Fruit fly (Drosophila melanogaster) whole organism, embryonic: Measurements from ENCODE around the gene CG10660.

Experiments used
- ATbp ChIP-seq: fragments of 200-800 bp; sonication (Bioruptor generic); optimal IDR thresholded peaks from 2 replicates; lab custom pipeline; 2017; ENCODE audit warnings: missing biosample characterization, mild to moderate bottlenecking, missing genetic modification characterization, missing genetic modification reagents
- Bgb ChIP-seq: fragments of 200-800 bp; sonication (Bioruptor generic); IDR thresholded peaks from 2 replicates; pipeline ENCODE4 v1.3.6; 2022; ENCODE audit warnings: missing biosample characterization, missing genetic modification characterization; ENCODE audit not compliant: partially characterized antibody
- CG10543 ChIP-seq: fragments of 200-800 bp; sonication (Bioruptor generic); optimal IDR thresholded peaks from 3 replicates; lab custom pipeline; 2017; ENCODE audit warnings: missing biosample characterization, mild to moderate bottlenecking, missing genetic modification characterization, moderate library complexity
- CG11247 ChIP-seq: fragments of 200-800 bp; sonication (Bioruptor generic); IDR thresholded peaks from 2 replicates; pipeline ENCODE4 v1.3.6; 2022; ENCODE audit warnings: missing biosample characterization, missing genetic modification characterization
- CG11456 ChIP-seq: fragments of 200-800 bp; sonication (Bioruptor generic); IDR thresholded peaks from 3 replicates; pipeline ENCODE4 v1.3.6; 2022; ENCODE audit warnings: missing biosample characterization, missing genetic modification characterization
- CG11723 ChIP-seq: fragments of 200-800 bp; sonication (Bioruptor generic); optimal IDR thresholded peaks from 2 replicates; lab custom pipeline; 2017; ENCODE audit warnings: missing biosample characterization, mild to moderate bottlenecking, missing genetic modification characterization
- CG12299 ChIP-seq: fragments of 200-800 bp; sonication (Bioruptor generic); optimal IDR thresholded peaks from 2 replicates; lab custom pipeline; 2018; ENCODE audit warnings: missing biosample characterization, mild to moderate bottlenecking, missing genetic modification characterization
- CG13894 ChIP-seq: fragments of 200-800 bp; sonication (Bioruptor generic); optimal IDR thresholded peaks from 3 replicates; lab custom pipeline; 2018; ENCODE audit warnings: missing biosample characterization, mild to moderate bottlenecking, missing genetic modification characterization, moderate library complexity
- CG14860 ChIP-seq: fragments of 200-800 bp; sonication (Bioruptor generic); IDR thresholded peaks from 3 replicates; pipeline ENCODE4 v1.3.6; 2022; ENCODE audit warnings: missing biosample characterization, missing genetic modification characterization; ENCODE audit not compliant: partially characterized antibody
- CG17912 ChIP-seq: fragments of 200-800 bp; sonication (Bioruptor generic); optimal IDR thresholded peaks from 2 replicates; lab custom pipeline; 2018; ENCODE audit warnings: missing biosample characterization, mild to moderate bottlenecking, missing genetic modification characterization
- CG18476 ChIP-seq: fragments of 200-800 bp; sonication (Bioruptor generic); optimal IDR thresholded peaks from 2 replicates; lab custom pipeline; 2016; ENCODE audit warnings: missing biosample characterization, mild to moderate bottlenecking, missing genetic modification characterization
- CG2889 ChIP-seq: fragments of 200-800 bp; sonication (Bioruptor generic); IDR thresholded peaks from 3 replicates; pipeline ENCODE4 v1.3.6; 2022; ENCODE audit warnings: missing biosample characterization, missing genetic modification characterization
- CG3065 ChIP-seq: fragments of 200-800 bp; sonication (Bioruptor generic); optimal IDR thresholded peaks from 2 replicates; lab custom pipeline; 2016; ENCODE audit warnings: missing biosample characterization, missing genetic modification characterization
- CG31388 ChIP-seq: fragments of 200-800 bp; sonication (Bioruptor generic); optimal IDR thresholded peaks from 2 replicates; lab custom pipeline; 2016; ENCODE audit warnings: missing biosample characterization, missing genetic modification characterization
- CG8281 ChIP-seq: fragments of 200-800 bp; sonication (Bioruptor generic); optimal IDR thresholded peaks from 2 replicates; lab custom pipeline; 2018; ENCODE audit warnings: missing biosample characterization, mild to moderate bottlenecking, missing genetic modification characterization, moderate library complexity
- CG9876 ChIP-seq: fragments of 200-800 bp; sonication (Bioruptor generic); optimal IDR thresholded peaks from 2 replicates; lab custom pipeline; 2016; ENCODE audit warnings: missing biosample characterization, missing genetic modification characterization
- CTCF ChIP-seq: fragments of 200-800 bp; sonication (Bioruptor generic); optimal IDR thresholded peaks from 2 replicates; lab custom pipeline; 2017; ENCODE audit warnings: missing biosample characterization, mild to moderate bottlenecking, missing genetic modification characterization, moderate library complexity
- D19B ChIP-seq: fragments of 200-800 bp; sonication (Bioruptor generic); optimal IDR thresholded peaks from 2 replicates; lab custom pipeline; 2017; ENCODE audit warnings: missing biosample characterization, mild to moderate bottlenecking, missing genetic modification characterization
- E2f1 ChIP-seq: fragments of 200-800 bp; sonication (Bioruptor generic); IDR thresholded peaks from 2 replicates; pipeline ENCODE4 v1.3.6; 2022; ENCODE audit warnings: missing biosample characterization, missing genetic modification characterization
- Ets97D ChIP-seq: fragments of 200-800 bp; sonication (Bioruptor generic); optimal IDR thresholded peaks from 3 replicates; lab custom pipeline; 2016; ENCODE audit warnings: missing biosample characterization, missing genetic modification characterization
- Fer2 ChIP-seq: fragments of 200-800 bp; sonication (Bioruptor generic); optimal IDR thresholded peaks from 2 replicates; lab custom pipeline; 2018; ENCODE audit warnings: missing biosample characterization, mild to moderate bottlenecking, missing genetic modification characterization, moderate library complexity
- H15 ChIP-seq: fragments of 200-800 bp; sonication (Bioruptor generic); IDR thresholded peaks from 3 replicates; pipeline ENCODE4 v1.3.6; 2022; ENCODE audit warnings: missing biosample characterization, missing genetic modification characterization
- Hand ChIP-seq: fragments of 200-800 bp; sonication (Bioruptor generic); optimal IDR thresholded peaks from 2 replicates; lab custom pipeline; 2017; ENCODE audit warnings: mild to moderate bottlenecking, missing biosample characterization, missing genetic modification reagents, missing genetic modification characterization
- Hmr ChIP-seq: fragments of 200-800 bp; sonication (Bioruptor generic); optimal IDR thresholded peaks from 3 replicates; lab custom pipeline; 2017; ENCODE audit warnings: mild to moderate bottlenecking, missing biosample characterization, missing genetic modification reagents, missing genetic modification characterization
- Jarid2 ChIP-seq: fragments of 200-800 bp; sonication (Bioruptor generic); optimal IDR thresholded peaks from 3 replicates; lab custom pipeline; 2017; ENCODE audit warnings: mild to moderate bottlenecking, missing biosample characterization, missing genetic modification reagents, missing genetic modification characterization
- NFAT ChIP-seq: fragments of 200-800 bp; sonication (Bioruptor generic); IDR thresholded peaks from 2 replicates; pipeline ENCODE4 v1.3.6; 2022; ENCODE audit warnings: missing biosample characterization, missing genetic modification characterization
- Rx ChIP-seq: fragments of 200-800 bp; sonication (Bioruptor generic); IDR thresholded peaks from 2 replicates; pipeline ENCODE4 v1.3.6; 2022; ENCODE audit warnings: missing biosample characterization, missing genetic modification characterization
- Xbp1 ChIP-seq: fragments of 200-800 bp; sonication (Bioruptor generic); optimal IDR thresholded peaks from 3 replicates; lab custom pipeline; 2016; ENCODE audit warnings: missing biosample characterization, mild to moderate bottlenecking, missing genetic modification characterization
- ab ChIP-seq: fragments of 200-800 bp; sonication (Bioruptor generic); optimal IDR thresholded peaks from 2 replicates; lab custom pipeline; 2016; ENCODE audit warnings: missing biosample characterization, missing genetic modification characterization
- ato ChIP-seq: fragments of 200-800 bp; sonication (Bioruptor generic); IDR thresholded peaks from 2 replicates; pipeline ENCODE4 v1.3.6; 2022; ENCODE audit warnings: missing biosample characterization, missing genetic modification characterization; ENCODE audit not compliant: partially characterized antibody
- az2 ChIP-seq: fragments of 200-800 bp; sonication (Bioruptor generic); optimal IDR thresholded peaks from 3 replicates; lab custom pipeline; 2016; ENCODE audit warnings: missing biosample characterization, missing genetic modification characterization
- bsh ChIP-seq, 2 experiments: fragments of 200-800 bp; sonication (Bioruptor generic); optimal IDR thresholded peaks; 2 replicates each; lab custom pipeline; 2017 to 2018; ENCODE audit warnings: mild to moderate bottlenecking in 2 of 2, missing biosample characterization in 2 of 2, missing genetic modification characterization in 2 of 2, moderate library complexity in 1 of 2
- chif ChIP-seq, 2 experiments: fragments of 200-800 bp; sonication (Bioruptor generic); optimal IDR thresholded peaks; 3 replicates each; lab custom pipeline; 2016; ENCODE audit warnings: missing biosample characterization in 2 of 2, missing genetic modification characterization in 2 of 2
- crp ChIP-seq, 2 experiments: fragments of 200-800 bp; sonication (Bioruptor generic); optimal IDR thresholded peaks; 2 replicates in 1 of 2; 3 replicates in 1 of 2; lab custom pipeline; 2017; ENCODE audit warnings: missing biosample characterization in 2 of 2, missing genetic modification characterization in 2 of 2, mild to moderate bottlenecking in 1 of 2, moderate library complexity in 1 of 2
- dpn ChIP-seq, 2 experiments: fragments of 200-800 bp; sonication (Bioruptor generic); optimal IDR thresholded peaks; 3 replicates each; lab custom pipeline; 2016; ENCODE audit warnings: missing biosample characterization in 2 of 2, missing genetic modification characterization in 2 of 2
- esg ChIP-seq: fragments of 200-800 bp; sonication (Bioruptor generic); conservative IDR thresholded peaks from 2 replicates; pipeline ENCODE4 v1.3.6; 2022; ENCODE audit warnings: missing biosample characterization, missing genetic modification characterization
- gfzf ChIP-seq: fragments of 200-800 bp; sonication (Bioruptor generic); optimal IDR thresholded peaks from 2 replicates; lab custom pipeline; 2016; ENCODE audit warnings: missing biosample characterization, mild to moderate bottlenecking, missing genetic modification characterization, moderate library complexity
- her ChIP-seq: fragments of 200-800 bp; sonication (Bioruptor generic); optimal IDR thresholded peaks from 2 replicates; lab custom pipeline; 2016; ENCODE audit warnings: missing biosample characterization, missing genetic modification characterization
- jing ChIP-seq: fragments of 200-800 bp; sonication (Bioruptor generic); optimal IDR thresholded peaks from 2 replicates; lab custom pipeline; 2018; ENCODE audit warnings: missing biosample characterization, mild to moderate bottlenecking, missing genetic modification characterization
- kay ChIP-seq: fragments of 200-800 bp; sonication (Bioruptor generic); optimal IDR thresholded peaks from 2 replicates; lab custom pipeline; 2016; ENCODE audit warnings: missing biosample characterization, missing genetic modification characterization
- lab ChIP-seq: fragments of 200-800 bp; sonication (Bioruptor generic); optimal IDR thresholded peaks from 3 replicates; lab custom pipeline; 2017; ENCODE audit warnings: missing biosample characterization, missing genetic modification characterization, mild to moderate bottlenecking, moderate library complexity, missing genetic modification reagents
- lov ChIP-seq, 2 experiments: fragments of 200-800 bp in 1 of 2; fragments of >200 bp in 1 of 2; sonication (Bioruptor generic) in 1 of 2; IDR thresholded peaks in 1 of 2; optimal IDR thresholded peaks in 1 of 2; 2 replicates in 1 of 2; 3 replicates in 1 of 2; pipeline versions ENCODE4 v1.3.6 to Lab custom; 2017 to 2022; ENCODE audit warnings: missing biosample characterization in 1 of 2, missing genetic modification characterization in 1 of 2
- sc ChIP-seq, 3 experiments: fragments of >200 bp in 2 of 3; fragments of 200-800 bp in 1 of 3; sonication (Bioruptor generic) in 1 of 3; optimal IDR thresholded peaks; 2 replicates in 2 of 3; 3 replicates in 1 of 3; lab custom pipeline; 2017; ENCODE audit warnings: mild to moderate bottlenecking in 1 of 3, missing biosample characterization in 1 of 3, missing genetic modification characterization in 1 of 3, missing genetic modification reagents in 1 of 3
- seq ChIP-seq: fragments of 200-800 bp; sonication (Bioruptor generic); IDR thresholded peaks from 2 replicates; pipeline ENCODE4 v1.3.6; 2022; ENCODE audit warnings: missing biosample characterization, missing genetic modification characterization
- sob ChIP-seq: fragments of 200-800 bp; sonication (Bioruptor generic); IDR thresholded peaks from 2 replicates; pipeline ENCODE4 v1.3.6; 2022; ENCODE audit warnings: missing biosample characterization, missing genetic modification characterization
- toy ChIP-seq: fragments of 200-800 bp; sonication (Bioruptor generic); IDR thresholded peaks from 2 replicates; pipeline ENCODE4 v1.3.6; 2022; ENCODE audit warnings: missing biosample characterization, missing genetic modification characterization
- trem ChIP-seq: fragments of 200-800 bp; optimal IDR thresholded peaks from 3 replicates; lab custom pipeline; 2019; ENCODE audit warnings: missing biosample characterization, mild to moderate bottlenecking, missing genetic modification characterization, moderate library complexity
- tup ChIP-seq: fragments of 200-800 bp; sonication (Bioruptor generic); optimal IDR thresholded peaks from 2 replicates; lab custom pipeline; 2016; ENCODE audit warnings: missing biosample characterization, mild to moderate bottlenecking, missing genetic modification characterization, moderate library complexity
- usp ChIP-seq: fragments of >200 bp; optimal IDR thresholded peaks from 2 replicates; lab custom pipeline; 2017; ENCODE audit warnings: missing biosample characterization, missing genetic modification characterization

Gene CG10660

dm6 chr3L:12523941-12524340 lies 33.5 kb upstream of the CG10660 start, which contains the start of the genes ver and Gcn5 (continued):
- TF ChIP-seq CG2889 (GFP tag; lab: Robert Waterston, UW): peak; percentile 90
- TF ChIP-seq tup (GFP tag; lab: Kevin White, UChicago): peak; percentile 81
- peak; percentile 48 for TF ChIP-seq gfzf (GFP tag; lab: Kevin White, UChicago)
- peak; percentile 91 for TF ChIP-seq CG13894 (tag; lab: Kevin White, UChicago)
- TF ChIP-seq CG11456 (GFP tag; lab: Robert Waterston, UW): peak; percentile 93
- peak; percentile 96 for TF ChIP-seq lab
- TF ChIP-seq ato (GFP tag; lab: Robert Waterston, UW): no peak
- TF ChIP-seq kay (GFP tag; lab: Kevin White, UChicago): peak; percentile 62
- TF ChIP-seq CG14860 (GFP tag; lab: Robert Waterston, UW): no peak
- peak; percentile 93 for TF ChIP-seq E2f1 (GFP tag; lab: Robert Waterston, UW)
- peak; percentile 85 for TF ChIP-seq CG11723 (GFP tag; lab: Kevin White, UChicago)
- peak; percentile 92 for TF ChIP-seq az2 (GFP tag; lab: Kevin White, UChicago)
- no peak for TF ChIP-seq Bgb
- TF ChIP-seq CG10543: peak; percentile 81
- peak; percentile 84 for TF ChIP-seq Fer2
- peak; percentile 92 for TF ChIP-seq CG18476 (GFP tag; lab: Kevin White, UChicago)
- TF ChIP-seq Xbp1 (GFP tag; lab: Kevin White, UChicago): peak; percentile 94
- peak; percentile 85 for TF ChIP-seq D19B
- peak; percentile 65 for TF ChIP-seq CG3065 (GFP tag; lab: Kevin White, UChicago)
- peak; percentile 61 for TF ChIP-seq Jarid2 (GFP tag; lab: Kevin White, UChicago)
- TF ChIP-seq ATbp (GFP tag; lab: Kevin White, UChicago): peak; percentile 85
- TF ChIP-seq CG11247 (GFP tag; lab: Robert Waterston, UW): peak; percentile 95
- TF ChIP-seq NFAT (GFP tag; lab: Robert Waterston, UW): peak; percentile 91
- TF ChIP-seq CTCF (GFP tag; lab: Kevin White, UChicago): peak; percentile 68
- TF ChIP-seq ab (GFP tag; lab: Kevin White, UChicago): peak; percentile 44
- peak; percentile 88 for TF ChIP-seq CG12299
- TF ChIP-seq usp (GFP tag; lab: Kevin White, UChicago): no peak
- peak; percentile 85 to 90 for TF ChIP-seq dpn (GFP tag; optimal IDR thresholded peaks at IDR 0.05; lab: Kevin White, UChicago)
- peak; percentile 92 for TF ChIP-seq Hmr (GFP tag; lab: Kevin White, UChicago)
- no peak for TF ChIP-seq lov (optimal IDR thresholded peaks at IDR 0.05; lab: Kevin White, UChicago)
- TF ChIP-seq lov (GFP tag; IDR thresholded peaks at IDR 0.05; lab: Robert Waterston, UW): peak; percentile 90
- TF ChIP-seq CG31388: peak; percentile 80
- TF ChIP-seq her: peak; percentile 1
- peak; percentile 72 for TF ChIP-seq CG17912 (GFP tag; lab: Kevin White, UChicago)
- peak; percentile 74 for TF ChIP-seq CG8281 (tag; lab: Kevin White, UChicago)
- peak; percentile 83 to 91 for TF ChIP-seq bsh (GFP tag; optimal IDR thresholded peaks at IDR 0.05; lab: Kevin White, UChicago)
- peak; percentile 85 for TF ChIP-seq Ets97D (GFP tag; lab: Kevin White, UChicago)
- TF ChIP-seq toy: peak; percentile 69; the same call in 1 of the 2 replicates
- no peak for TF ChIP-seq sc (optimal IDR thresholded peaks at IDR 0.05; lab: Kevin White, UChicago)
- TF ChIP-seq sc (GFP tag; optimal IDR thresholded peaks at IDR 0.05; lab: Kevin White, UChicago): peak; percentile 73
- TF ChIP-seq H15: peak; percentile 94
- peak; percentile 45 for TF ChIP-seq CG9876 (GFP tag; lab: Kevin White, UChicago)
- peak; percentile 94 for TF ChIP-seq sob (GFP tag; lab: Robert Waterston, UW)
- TF ChIP-seq jing (GFP tag; lab: Kevin White, UChicago): peak; percentile 81
- peak in 1 of 2 experiments; percentile 65 for TF ChIP-seq crp (GFP tag; optimal IDR thresholded peaks at IDR 0.05; lab: Kevin White, UChicago)
- peak; percentile 100 for TF ChIP-seq trem
- peak; percentile 89 for TF ChIP-seq esg (GFP tag; lab: Robert Waterston, UW)
- peak; percentile 74 to 88 for TF ChIP-seq chif (GFP tag; optimal IDR thresholded peaks at IDR 0.05; lab: Kevin White, UChicago)
- peak; percentile 94 for TF ChIP-seq Rx
- peak; percentile 70 for TF ChIP-seq Hand (GFP tag; lab: Kevin White, UChicago)
- TF ChIP-seq seq (GFP tag; lab: Robert Waterston, UW): peak; percentile 92
